Worm (Caenorhabditis elegans) whole organism, young adult: ENCODE results near the gene F28F8.7.

Experiments used
- B0019.2 ChIP-seq: fragments of 200-800 bp; sonication (Bioruptor generic); conservative IDR thresholded peaks from 2 replicates; pipeline ENCODE4 v1.3.6; 2022; ENCODE audit warnings: missing genetic modification reagents, missing genetic modification characterization, missing compliant biosample characterization
- K12H6.12 ChIP-seq: fragments of 200-800 bp; sonication (Bioruptor generic); optimal IDR thresholded peaks from 2 replicates; lab custom pipeline; 2018; ENCODE audit warnings: mild to moderate bottlenecking, missing genetic modification characterization, missing compliant biosample characterization
- athp-1 ChIP-seq: sonication (generic microtip); optimal IDR thresholded peaks from 2 replicates; lab custom pipeline; 2017; ENCODE audit warnings: mild to moderate bottlenecking, missing genetic modification characterization, missing compliant biosample characterization
- attf-3 ChIP-seq: fragments of 200-800 bp; sonication (Bioruptor generic); conservative IDR thresholded peaks from 2 replicates; pipeline ENCODE4 v1.3.6; 2022; ENCODE audit warnings: missing genetic modification reagents, missing genetic modification characterization, missing compliant biosample characterization
- attf-5 ChIP-seq: fragments of 200-800 bp; sonication (Bioruptor generic); optimal IDR thresholded peaks from 2 replicates; lab custom pipeline; 2018; ENCODE audit warnings: mild to moderate bottlenecking, missing genetic modification characterization, missing compliant biosample characterization
- cebp-1 ChIP-seq, 2 experiments: fragments of 200-800 bp in 1 of 2; sonication (Bioruptor generic) in 1 of 2; sonication (generic microtip) in 1 of 2; IDR thresholded peaks in 1 of 2; optimal IDR thresholded peaks in 1 of 2; 2 replicates each; pipeline versions ENCODE4 v1.3.6 to Lab custom; 2017 to 2022; ENCODE audit warnings: missing compliant biosample characterization in 2 of 2, missing genetic modification characterization in 2 of 2, mild to moderate bottlenecking in 1 of 2, missing genetic modification reagents in 1 of 2, moderate library complexity in 1 of 2
- dox-1 ChIP-seq: fragments of 200-800 bp; sonication (Bioruptor generic); IDR thresholded peaks from 2 replicates; pipeline ENCODE4 v1.3.6; 2022; ENCODE audit warnings: missing genetic modification reagents, missing genetic modification characterization, missing compliant biosample characterization
- dpl-1 ChIP-seq: fragments of 150-350 bp; optimal IDR thresholded peaks from 2 replicates; lab custom pipeline; 2014; ENCODE audit warnings: missing biosample characterization, missing genetic modification reagents, missing genetic modification characterization
- efl-1 ChIP-seq: fragments of 150-350 bp; optimal IDR thresholded peaks from 2 replicates; lab custom pipeline; 2014; ENCODE audit warnings: missing biosample characterization, missing genetic modification reagents, missing genetic modification characterization
- egrh-3 ChIP-seq: fragments of 200-800 bp; sonication (Bioruptor generic); IDR thresholded peaks from 2 replicates; pipeline ENCODE4 v1.3.6; 2022; ENCODE audit warnings: missing genetic modification reagents, missing genetic modification characterization, missing compliant biosample characterization
- fkh-3 ChIP-seq: sonication (generic microtip); optimal IDR thresholded peaks from 2 replicates; lab custom pipeline; 2016; ENCODE audit warnings: mild to moderate bottlenecking, missing genetic modification characterization, missing compliant biosample characterization
- him-1 ChIP-seq: sonication (generic microtip); optimal IDR thresholded peaks from 2 replicates; lab custom pipeline; 2016; ENCODE audit warnings: missing genotype, missing genetic modification reagents, missing genetic modification characterization, missing compliant biosample characterization
- hmg-1.2 ChIP-seq: fragments of 200-800 bp; sonication (Bioruptor generic); IDR thresholded peaks from 2 replicates; pipeline ENCODE4 v1.3.6; 2022; ENCODE audit warnings: missing genetic modification reagents, missing genetic modification characterization, missing compliant biosample characterization
- let-607 ChIP-seq, 2 experiments: fragments of 200-800 bp in 1 of 2; sonication (Bioruptor generic) in 1 of 2; sonication (generic microtip) in 1 of 2; optimal IDR thresholded peaks; 2 replicates each; lab custom pipeline; 2016 to 2018; ENCODE audit warnings: mild to moderate bottlenecking in 2 of 2, missing compliant biosample characterization in 2 of 2, missing genetic modification characterization in 2 of 2, moderate library complexity in 2 of 2, missing genotype in 1 of 2
- lin-35 ChIP-seq, 3 experiments: fragments of 150-350 bp in 2 of 3; sonication (generic microtip) in 1 of 3; optimal IDR thresholded peaks; 2 replicates each; lab custom pipeline; 2014 to 2018; ENCODE audit warnings: missing biosample characterization in 3 of 3, missing genetic modification characterization in 3 of 3, missing genetic modification reagents in 3 of 3
- lin-54 ChIP-seq: fragments of 200-800 bp; sonication (Bioruptor generic); optimal IDR thresholded peaks from 2 replicates; lab custom pipeline; 2018; ENCODE audit warnings: mild to moderate bottlenecking, missing genetic modification characterization, missing compliant biosample characterization
- lsl-1 ChIP-seq: fragments of 200-800 bp; sonication (Bioruptor generic); optimal IDR thresholded peaks from 2 replicates; lab custom pipeline; 2018; ENCODE audit warnings: mild to moderate bottlenecking, missing genetic modification characterization, moderate library complexity, missing compliant biosample characterization
- mxl-1 ChIP-seq: sonication (generic microtip); optimal IDR thresholded peaks from 2 replicates; lab custom pipeline; 2016; ENCODE audit warnings: missing genetic modification characterization, missing compliant biosample characterization
- nfyb-1 ChIP-seq: fragments of 200-800 bp; sonication (Bioruptor generic); IDR thresholded peaks from 2 replicates; pipeline ENCODE4 v1.3.6; 2022; ENCODE audit warnings: missing genetic modification reagents, missing genetic modification characterization, missing compliant biosample characterization
- rpc-1 ChIP-seq, 2 experiments: fragments of 150-350 bp in 1 of 2; sonication (generic microtip) in 1 of 2; optimal IDR thresholded peaks; 2 replicates each; lab custom pipeline; 2014 to 2018; ENCODE audit warnings: missing biosample characterization in 1 of 2, missing genetic modification characterization in 1 of 2, missing genetic modification reagents in 1 of 2, missing genotype in 1 of 2
- snpc-4 ChIP-seq, 5 experiments: fragments of 150-350 bp in 1 of 5; sonication (generic microtip) in 4 of 5; optimal IDR thresholded peaks; 2 replicates each; lab custom pipeline; 2014 to 2018; ENCODE audit warnings: missing genetic modification characterization in 5 of 5, missing biosample characterization in 3 of 5, antibody characterized with exemption in 2 of 5, mild to moderate bottlenecking in 2 of 5, missing compliant biosample characterization in 2 of 5, missing genotype in 2 of 5, moderate library complexity in 2 of 5, missing genetic modification reagents in 1 of 5

Gene F28F8.7

DNA sequence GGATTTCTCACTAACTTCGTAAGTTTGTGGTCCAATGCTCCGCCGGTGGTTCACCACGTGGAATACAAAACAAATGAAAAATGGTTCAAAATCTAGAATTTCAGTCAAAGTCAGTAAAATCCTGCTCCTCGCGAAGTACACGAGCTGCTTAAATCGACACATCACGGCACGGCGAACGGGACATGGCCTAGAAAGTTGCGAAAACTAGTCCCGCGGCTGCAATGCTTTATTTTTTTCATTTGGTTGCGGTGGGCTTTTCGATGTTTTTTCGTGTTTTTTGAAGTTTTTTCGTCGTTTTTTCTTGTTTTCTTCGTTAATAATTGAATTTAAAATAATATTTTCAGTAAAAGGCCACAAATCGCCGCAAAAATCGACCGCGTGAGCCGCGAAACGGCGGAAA, 4.7 kb downstream of the F28F8.7 start:
- peak; percentile 71 for TF ChIP-seq hmg-1.2 (GFP tag; lab: Robert Waterston, UW)
- TF ChIP-seq dox-1 (GFP tag; lab: Robert Waterston, UW) = peak; percentile 18; the same call in 1 of the 2 replicates

- peak; percentile 80 for TF ChIP-seq nfyb-1 (GFP tag; lab: Robert Waterston, UW)
Measured at ce11 chrV:15581440-15581839, 9.0 kb downstream of the F28F8.7 start.

DNA sequence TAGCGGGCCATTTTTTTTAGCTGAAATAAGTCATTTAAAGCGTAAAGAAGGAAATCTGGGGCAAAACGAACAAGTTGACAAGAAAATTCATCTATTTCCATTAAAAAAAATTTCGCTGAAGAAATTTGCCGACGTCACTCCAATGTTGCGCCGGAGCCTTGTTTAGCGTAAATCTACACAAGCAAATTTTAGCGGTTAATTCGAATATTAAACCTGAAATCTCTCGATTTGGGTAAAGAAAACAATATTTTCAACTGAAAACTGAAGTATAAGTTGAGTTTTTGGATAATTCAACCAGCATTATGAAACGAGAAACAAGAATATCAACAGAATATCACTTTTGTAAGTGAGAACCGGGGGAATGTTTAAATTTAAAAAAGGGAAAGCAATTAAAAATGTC, 12.0 kb downstream of the F28F8.7 start, which contains the start of gene F28F8.9:
F28F8.9 (minus strand) TSS at position 288 of the 400 bp plus-strand sequence.
- TF ChIP-seq lin-54 (GFP tag; lab: Kevin White, UChicago) (peak; percentile 66), dpl-1 (GFP tag; lab: Kevin White, UChicago) (peak; percentile 48), efl-1 (GFP tag; lab: Kevin White, UChicago) (peak; percentile 17), fkh-3 (tag; lab: Kevin White, UChicago) (no peak), lin-35 (GFP tag; optimal IDR thresholded peaks at IDR 0.05; lab: Kevin White, UChicago) (peak in 1 of 3 experiments; percentile 74), dox-1 (GFP tag; lab: Robert Waterston, UW) (0 out of 2 replicates have a peak, but pooled peaks have one; percentile 12), mxl-1 (tag; lab: Kevin White, UChicago) (no peak), attf-5 (GFP tag; lab: Kevin White, UChicago) (peak; percentile 11), attf-3 (GFP tag; lab: Robert Waterston, UW) (peak; percentile 89), cebp-1 (GFP tag; IDR thresholded peaks at IDR 0.05; lab: Robert Waterston, UW) (no peak), cebp-1 (tag; optimal IDR thresholded peaks at IDR 0.05; lab: Kevin White, UChicago) (peak; percentile 28)

DNA sequence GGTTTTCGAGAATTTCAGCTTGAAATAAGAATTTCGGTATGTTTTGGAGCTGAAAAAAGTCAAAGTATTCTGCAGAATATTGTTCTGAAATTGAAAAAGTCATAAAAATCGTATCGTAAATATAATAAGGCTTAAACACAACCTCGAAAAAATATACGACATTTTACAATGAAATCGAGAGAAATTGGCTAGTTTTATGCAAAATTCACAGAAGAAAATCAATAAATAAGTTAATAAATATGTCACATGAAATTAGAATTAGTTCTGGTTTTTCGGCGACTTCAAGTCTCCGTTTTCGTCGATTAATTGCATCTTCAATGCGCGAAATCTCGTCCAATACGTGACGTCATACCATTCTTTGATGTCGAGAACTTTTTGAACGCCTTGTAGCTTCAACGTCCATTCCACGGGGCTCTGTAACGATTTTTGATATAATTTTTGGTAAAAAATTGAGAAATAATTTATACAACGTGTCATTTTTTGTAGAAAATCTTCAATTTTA, 13.0 kb downstream of the F28F8.7 start, which contains the start of gene atx-3:
atx-3 (minus strand) TSS at position 51 of the 502 bp plus-strand sequence.
- TF ChIP-seq let-607 (tag; optimal IDR thresholded peaks at IDR 0.05; lab: Kevin White, UChicago) = no peak

- TF ChIP-seq dox-1 (GFP tag; lab: Robert Waterston, UW) (no peak), egrh-3 (no peak), rpc-1 (optimal IDR thresholded peaks at IDR 0.05; lab: Kevin White, UChicago) (no peak), rpc-1 (tag; optimal IDR thresholded peaks at IDR 0.05; lab: Kevin White, UChicago) (no peak), B0019.2 (GFP tag; lab: Robert Waterston, UW) (no peak)
Measured at ce11 chrV:15575305-15575704, 15.1 kb downstream of the F28F8.7 start, which contains the start of gene mdt-28. Gene mdt-28, minus strand, starts transcription at chrV:15575405.

- no peak for TF ChIP-seq B0019.2 (GFP tag; lab: Robert Waterston, UW)
- no peak for TF ChIP-seq K12H6.12 (tag; lab: Kevin White, UChicago)
Measured at ce11 chrV:15572613-15573012, 17.8 kb downstream of the F28F8.7 start, which contains the start of gene fbxa-94. Gene fbxa-94, plus strand, starts transcription at chrV:15572913.

ce11 chrV:15571006-15571526, 19.4 kb downstream of the F28F8.7 start, which contains the start of gene fbxa-95:
Gene fbxa-95, plus strand, starts transcription at chrV:15571476.
- TF ChIP-seq lsl-1 (GFP tag; lab: Kevin White, UChicago) (peak; percentile 62), snpc-4 (GFP tag; optimal IDR thresholded peaks at IDR 0.05; lab: Kevin White, UChicago) (no peak), snpc-4 (tag; optimal IDR thresholded peaks at IDR 0.05; lab: Kevin White, UChicago) (no peak), him-1 (tag; lab: Kevin White, UChicago) (peak; percentile 31), athp-1 (peak; percentile 64)
